Fruit fly (Drosophila melanogaster) whole organism, adult: ENCODE results near the gene MICU3.

Experiments
- CG11617 ChIP-seq: fragments of 200-800 bp; sonication (Bioruptor generic); optimal IDR thresholded peaks from 2 replicates; lab custom pipeline; 2017; ENCODE audit warnings: mild to moderate bottlenecking, missing biosample characterization, missing genetic modification reagents, missing genetic modification characterization
- CG14711 ChIP-seq: fragments of 200-800 bp; sonication (Bioruptor generic); optimal IDR thresholded peaks from 2 replicates; lab custom pipeline; 2018; ENCODE audit warnings: missing biosample characterization, mild to moderate bottlenecking, missing genetic modification characterization, moderate library complexity
- CG1620 ChIP-seq: fragments of 200-800 bp; sonication (Bioruptor generic); optimal IDR thresholded peaks from 2 replicates; lab custom pipeline; 2016; ENCODE audit warnings: missing biosample characterization, missing genetic modification characterization
- CG7101 ChIP-seq: fragments of 200-800 bp; sonication (Bioruptor generic); optimal IDR thresholded peaks from 2 replicates; lab custom pipeline; 2018; ENCODE audit warnings: missing biosample characterization, mild to moderate bottlenecking, missing genetic modification characterization, moderate library complexity
- Mnt ChIP-seq: fragments of 200-800 bp; sonication (Bioruptor generic); optimal IDR thresholded peaks from 2 replicates; lab custom pipeline; 2016; ENCODE audit warnings: missing biosample characterization, mild to moderate bottlenecking, missing genetic modification characterization
- cnc ChIP-seq, 2 experiments: fragments of >200 bp; optimal IDR thresholded peaks; 2 replicates each; lab custom pipeline; 2017

DNA sequence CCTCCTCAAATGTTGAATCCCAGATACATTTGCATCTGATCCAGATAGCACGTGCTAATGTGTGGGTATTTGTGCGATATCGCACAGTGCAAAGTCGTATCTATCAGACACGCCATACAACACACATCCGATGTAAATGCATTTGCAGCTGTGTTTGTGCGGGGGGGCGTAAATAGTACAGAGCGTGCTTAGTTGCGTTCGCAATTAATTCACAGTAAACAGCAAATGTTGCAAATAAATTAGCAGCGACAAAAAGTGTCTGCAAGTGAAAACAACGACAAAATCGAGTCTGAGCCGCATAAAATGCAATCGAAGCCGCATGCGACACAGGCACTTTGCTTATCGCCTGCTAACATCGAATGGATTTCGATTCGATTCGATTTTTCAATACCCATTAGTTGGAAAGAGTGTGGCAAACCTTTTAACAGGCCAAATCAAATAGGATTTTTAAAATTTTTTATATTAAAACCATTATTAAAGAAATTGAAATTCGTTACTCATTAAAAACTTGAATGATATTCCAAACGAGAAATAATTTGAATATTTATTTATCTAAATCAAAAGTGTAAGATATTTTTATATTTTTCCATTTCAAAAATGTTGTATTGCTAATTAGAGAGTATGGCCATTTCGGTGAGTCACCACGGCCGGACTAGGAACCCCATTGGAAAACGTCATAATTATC, 39.2 kb upstream of the MICU3 start:
- no peak for TF ChIP-seq Mnt
- TF ChIP-seq CG14711: no peak
- no peak for TF ChIP-seq CG1620
- no peak for TF ChIP-seq cnc (optimal IDR thresholded peaks at IDR 0.05; lab: Kevin White, UChicago)
- no peak for TF ChIP-seq CG7101
- no peak for TF ChIP-seq CG11617 (GFP tag; lab: Kevin White, UChicago)
